Worm (Caenorhabditis elegans): ENCODE data around the gene Y43F8B.24.

DNA sequence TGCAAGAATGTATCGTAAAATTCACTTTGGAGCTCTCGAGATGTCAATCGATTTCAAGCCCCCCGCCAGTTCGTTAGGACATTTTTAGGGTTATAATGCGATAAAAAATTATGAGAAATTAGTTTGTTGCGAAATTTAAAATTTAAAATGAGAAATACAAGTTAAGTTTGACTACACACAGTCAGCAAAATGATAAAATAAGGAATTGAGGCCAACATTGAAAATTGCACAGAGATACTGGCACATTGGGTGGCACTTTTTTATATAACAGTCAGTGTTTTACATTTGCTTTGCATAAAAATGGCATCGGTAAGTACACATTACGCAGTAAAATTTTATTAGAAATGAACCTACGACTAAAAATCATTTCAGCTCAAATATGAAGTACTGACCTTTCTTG, 10.9 kb downstream of the Y43F8B.24 start, which contains the start of gene Y43F8B.12:
- no peak for TF ChIP-seq nhr-237 (tag; optimal IDR thresholded peaks at IDR 0.05)
- TF ChIP-seq snpc-4 (tag; optimal IDR thresholded peaks at IDR 0.05): no peak
- TF ChIP-seq ama-1 (optimal IDR thresholded peaks at IDR 0.05): no peak
- TF ChIP-seq ceh-82 (tag; optimal IDR thresholded peaks at IDR 0.05): no peak
- TF ChIP-seq jun-1 (tag; optimal IDR thresholded peaks at IDR 0.05): no peak
- no peak for TF ChIP-seq sox-4 (tag; optimal IDR thresholded peaks at IDR 0.05)
- TF ChIP-seq fkh-10 (GFP tag; optimal IDR thresholded peaks at IDR 0.05): no peak
- no peak for TF ChIP-seq nhr-28 (tag; optimal IDR thresholded peaks at IDR 0.05)
- no peak for TF ChIP-seq egl-27 (tag; optimal IDR thresholded peaks at IDR 0.05)
- no peak for TF ChIP-seq nhr-76 (tag; optimal IDR thresholded peaks at IDR 0.05)
- no peak for TF ChIP-seq unc-130 (tag; optimal IDR thresholded peaks at IDR 0.05)
- no peak for TF ChIP-seq nhr-77 (tag; optimal IDR thresholded peaks at IDR 0.05)
- TF ChIP-seq dsc-1 (tag; optimal IDR thresholded peaks at IDR 0.05): no peak
- no peak for TF ChIP-seq elt-2 (tag; optimal IDR thresholded peaks at IDR 0.05)

Measured in whole organism, L1 larva.